Fruit fly (Drosophila melanogaster) whole organism, adult: ENCODE measurements around the gene CG8668.

Experiments used
- CG12768 ChIP-seq: fragments of 200-800 bp; sonication (Bioruptor generic); optimal IDR thresholded peaks from 2 replicates; lab custom pipeline; 2017; ENCODE audit warnings: missing biosample characterization, missing genetic modification characterization, mild to moderate bottlenecking, moderate library complexity, missing genetic modification reagents
- CG1620 ChIP-seq: fragments of 200-800 bp; sonication (Bioruptor generic); optimal IDR thresholded peaks from 2 replicates; lab custom pipeline; 2016; ENCODE audit warnings: missing biosample characterization, missing genetic modification characterization
- CG5204 ChIP-seq: fragments of 200-800 bp; sonication (Bioruptor generic); optimal IDR thresholded peaks from 2 replicates; lab custom pipeline; 2016; ENCODE audit warnings: missing biosample characterization, missing genetic modification characterization
- CG7045 ChIP-seq: fragments of 200-800 bp; sonication (Bioruptor generic); optimal IDR thresholded peaks from 2 replicates; lab custom pipeline; 2017; ENCODE audit warnings: missing biosample characterization, mild to moderate bottlenecking, missing genetic modification characterization
- bab1 ChIP-seq: fragments of 200-800 bp; sonication (Bioruptor generic); optimal IDR thresholded peaks from 3 replicates; lab custom pipeline; 2019; ENCODE audit warnings: missing biosample characterization, mild to moderate bottlenecking, missing genetic modification characterization, moderate library complexity
- cic ChIP-seq: fragments of 200-800 bp; sonication (Bioruptor generic); optimal IDR thresholded peaks from 2 replicates; lab custom pipeline; 2017; ENCODE audit warnings: missing biosample characterization, mild to moderate bottlenecking, missing genetic modification characterization, moderate library complexity
- cnc ChIP-seq, 2 experiments: fragments of >200 bp; optimal IDR thresholded peaks; 2 replicates each; lab custom pipeline; 2017
- kay ChIP-seq: fragments of 200-800 bp; sonication (Bioruptor generic); peaks from one replicate; lab custom pipeline; 2016; ENCODE audit warnings: missing biosample characterization, missing genetic modification characterization, borderline replicate concordance
- ovo ChIP-seq: fragments of 200-800 bp; sonication (Bioruptor generic); optimal IDR thresholded peaks from 2 replicates; lab custom pipeline; 2016; ENCODE audit warnings: missing biosample characterization, missing genetic modification characterization
- pad ChIP-seq: fragments of 200-800 bp; sonication (Bioruptor generic); optimal IDR thresholded peaks from 3 replicates; lab custom pipeline; 2017; ENCODE audit warnings: missing biosample characterization, missing genetic modification characterization, mild to moderate bottlenecking, moderate library complexity, missing genetic modification reagents

- no peak for TF ChIP-seq ovo (GFP tag; lab: Kevin White, UChicago)
- no peak for TF ChIP-seq cnc (optimal IDR thresholded peaks at IDR 0.05; lab: Kevin White, UChicago)
- no peak for TF ChIP-seq CG1620 (GFP tag; lab: Kevin White, UChicago)
- no peak for TF ChIP-seq bab1 (GFP tag; lab: Kevin White, UChicago)
- TF ChIP-seq CG12768 (GFP tag; lab: Kevin White, UChicago), result no peak
- TF ChIP-seq cic (GFP tag; lab: Kevin White, UChicago), result peak; percentile 0
- no peak for TF ChIP-seq CG5204 (GFP tag; lab: Kevin White, UChicago)
- no peak for TF ChIP-seq CG7045 (GFP tag; lab: Kevin White, UChicago)
- peak; percentile 93 for TF ChIP-seq kay (GFP tag; lab: Kevin White, UChicago)
- no peak for TF ChIP-seq pad (GFP tag; lab: Kevin White, UChicago)
These were observed 28.5 kb upstream of the CG8668 start for dm6 chr2L:8097964-8098945.
